Worm (Caenorhabditis elegans): ENCODE data around the gene srh-137.

DNA sequence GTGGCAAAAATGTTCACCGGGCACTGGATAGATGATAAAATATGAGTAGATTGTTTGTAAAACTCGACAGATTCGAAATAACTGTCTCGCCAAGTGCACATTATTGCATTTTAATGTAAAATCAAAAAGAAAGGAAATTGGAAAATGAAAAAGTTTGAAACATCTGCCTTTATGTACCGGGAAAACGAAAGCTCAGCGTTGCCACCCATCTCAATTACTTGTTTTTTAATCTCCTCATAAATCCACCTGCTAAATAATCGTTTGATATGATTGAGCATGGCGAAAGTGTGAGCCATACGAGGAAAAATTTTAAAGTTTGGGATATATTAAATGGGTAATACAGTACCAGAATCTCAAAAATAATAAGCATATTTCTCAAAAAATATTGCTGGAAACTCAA lies at the start of gene srh-137:
- TF ChIP-seq fkh-3 (tag; optimal IDR thresholded peaks at IDR 0.05): no peak
- TF ChIP-seq ets-4 (GFP tag; optimal IDR thresholded peaks at IDR 0.05): no peak
- no peak for TF ChIP-seq efl-1 (GFP tag; optimal IDR thresholded peaks at IDR 0.05)
- TF ChIP-seq F23B12.7 (tag; optimal IDR thresholded peaks at IDR 0.05; ENCODE audit: insufficient read depth): no peak
- TF ChIP-seq sptf-2 (GFP tag; optimal IDR thresholded peaks at IDR 0.05): no peak
- no peak for TF ChIP-seq C17E4.6 (GFP tag; IDR thresholded peaks at IDR 0.05)
- no peak for TF ChIP-seq lin-35 (GFP tag; optimal IDR thresholded peaks at IDR 0.05)
- no peak for TF ChIP-seq snpc-4 (GFP tag; optimal IDR thresholded peaks at IDR 0.05)
- TF ChIP-seq snpc-4 (tag; optimal IDR thresholded peaks at IDR 0.05): no peak
- TF ChIP-seq die-1 (tag; optimal IDR thresholded peaks at IDR 0.05): no peak
- no peak for TF ChIP-seq nfya-1 (tag; optimal IDR thresholded peaks at IDR 0.05; ENCODE audit: borderline replicate concordance, insufficient read depth)
- TF ChIP-seq unc-62 (GFP tag; optimal IDR thresholded peaks at IDR 0.05): no peak
- no peak for TF ChIP-seq zim-3 (tag; optimal IDR thresholded peaks at IDR 0.05)
- no peak for TF ChIP-seq ztf-25 (GFP tag; IDR thresholded peaks at IDR 0.05)
